Worm (Caenorhabditis elegans) whole organism, L4/young adult: ENCODE measurements around the gene ubc-19.

Experiments
- W03F9.2 ChIP-seq: fragments of 150-350 bp; optimal IDR thresholded peaks from 2 replicates; lab custom pipeline; 2014; ENCODE audit warnings: missing biosample characterization, missing genetic modification characterization
- dao-5 ChIP-seq: sonication (generic microtip); optimal IDR thresholded peaks from 2 replicates; lab custom pipeline; 2016; ENCODE audit warnings: missing genotype, missing genetic modification characterization, moderate library complexity, missing compliant biosample characterization
- him-1 ChIP-seq: sonication (generic microtip); optimal IDR thresholded peaks from 2 replicates; lab custom pipeline; 2016; ENCODE audit warnings: missing genotype, missing genetic modification reagents, missing genetic modification characterization, missing compliant biosample characterization

DNA sequence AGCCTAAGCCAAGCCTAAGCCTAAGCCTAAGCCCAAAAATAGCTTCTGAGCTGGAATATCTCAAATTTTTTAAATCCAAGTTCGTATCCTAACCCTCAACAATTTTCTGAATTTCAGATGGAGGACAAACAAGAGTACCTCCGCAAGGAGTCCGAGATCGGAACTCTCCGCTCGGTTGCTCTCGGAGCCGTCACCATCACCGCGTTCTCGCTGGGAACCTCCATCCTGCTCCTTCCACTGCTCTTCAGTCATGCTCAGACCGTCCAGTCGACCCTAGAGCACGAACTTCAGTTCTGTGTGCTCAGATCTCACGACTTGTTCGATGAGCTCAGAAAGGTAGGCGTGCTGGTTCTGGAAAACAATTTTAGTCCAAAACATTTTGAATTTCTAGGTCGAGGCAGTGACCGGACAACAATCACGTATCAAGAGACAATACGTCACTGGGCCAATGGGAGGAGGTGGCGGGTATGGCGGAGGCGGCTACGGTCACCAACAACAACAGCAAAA, 51.1 kb downstream of the ubc-19 start, which contains the start of gene col-42:
- no peak for TF ChIP-seq him-1 (tag; lab: Kevin White, UChicago)
- no peak for TF ChIP-seq dao-5 (tag; lab: Kevin White, UChicago)
- no peak for TF ChIP-seq W03F9.2 (tag; lab: Kevin White, UChicago)
